Worm (Caenorhabditis elegans) whole organism, L4 larva: ENCODE data around the gene moc-6.

Source experiments
- F44E2.7 ChIP-seq: fragments of 200-800 bp; sonication (Bioruptor generic); IDR thresholded peaks from 2 replicates; pipeline ENCODE4 v2.1.2; 2022; ENCODE audit warnings: missing genetic modification characterization, missing compliant biosample characterization
- R02D3.7 ChIP-seq: fragments of 150-350 bp; sonication (generic microtip); optimal IDR thresholded peaks from 3 replicates; lab custom pipeline; 2014; ENCODE audit warnings: missing biosample characterization, missing genetic modification characterization
- ZK546.5 ChIP-seq, 2 experiments: sonication (generic microtip); optimal IDR thresholded peaks; 2 replicates each; lab custom pipeline; 2017; ENCODE audit warnings: missing biosample characterization in 2 of 2, missing genetic modification characterization in 2 of 2
- ces-1 ChIP-seq: fragments of 150-350 bp; sonication (generic microtip); optimal IDR thresholded peaks from 4 replicates; lab custom pipeline; 2014; ENCODE audit warnings: missing biosample characterization, missing genetic modification reagents, missing genetic modification characterization
- dpl-1 ChIP-seq: fragments of 150-350 bp; optimal IDR thresholded peaks from 2 replicates; lab custom pipeline; 2014; ENCODE audit warnings: missing biosample characterization, missing genetic modification reagents, missing genetic modification characterization
- dve-1 ChIP-seq: sonication (generic microtip); optimal IDR thresholded peaks from 2 replicates; lab custom pipeline; 2017; ENCODE audit warnings: antibody characterized with exemption, mild to moderate bottlenecking, missing genetic modification characterization, missing compliant biosample characterization; ENCODE audit not compliant: insufficient read depth
- hlh-11 ChIP-seq: fragments of 200-800 bp; sonication (Bioruptor generic); optimal IDR thresholded peaks from 2 replicates; lab custom pipeline; 2018; ENCODE audit warnings: mild to moderate bottlenecking, missing genetic modification characterization, missing compliant biosample characterization
- mep-1 ChIP-seq: fragments of 150-350 bp; sonication (generic microtip); optimal IDR thresholded peaks from 3 replicates; lab custom pipeline; 2014; ENCODE audit warnings: missing biosample characterization, missing genetic modification characterization
- nhr-11 ChIP-seq: fragments of 150-350 bp; optimal IDR thresholded peaks from 2 replicates; lab custom pipeline; 2014; ENCODE audit warnings: missing biosample characterization, missing genetic modification characterization
- nhr-237 ChIP-seq: sonication (generic microtip); optimal IDR thresholded peaks from 2 replicates; lab custom pipeline; 2017; ENCODE audit warnings: missing biosample characterization, missing genetic modification characterization
- nhr-25 ChIP-seq: sonication (generic microtip); optimal IDR thresholded peaks from 2 replicates; lab custom pipeline; 2017; ENCODE audit warnings: missing genetic modification characterization, mild to moderate bottlenecking, missing compliant biosample characterization, antibody characterized with exemption, moderate library complexity, borderline replicate concordance; ENCODE audit not compliant: insufficient read depth
- nhr-6 ChIP-seq: fragments of 150-350 bp; optimal IDR thresholded peaks from 2 replicates; lab custom pipeline; 2014; ENCODE audit warnings: missing biosample characterization, missing genetic modification characterization
- unc-39 ChIP-seq: sonication (generic microtip); optimal IDR thresholded peaks from 2 replicates; lab custom pipeline; 2017; ENCODE audit warnings: missing biosample characterization, missing genetic modification characterization
- unc-62 ChIP-seq, 3 experiments: fragments of 150-350 bp in 1 of 3; sonication (generic microtip); optimal IDR thresholded peaks in 2 of 3; peaks in 1 of 3; 1 replicate in 1 of 3; 2 replicates in 2 of 3; lab custom pipeline; 2014 to 2017; ENCODE audit warnings: missing biosample characterization in 3 of 3, missing genetic modification characterization in 3 of 3, missing genetic modification reagents in 3 of 3, missing genotype in 1 of 3

DNA sequence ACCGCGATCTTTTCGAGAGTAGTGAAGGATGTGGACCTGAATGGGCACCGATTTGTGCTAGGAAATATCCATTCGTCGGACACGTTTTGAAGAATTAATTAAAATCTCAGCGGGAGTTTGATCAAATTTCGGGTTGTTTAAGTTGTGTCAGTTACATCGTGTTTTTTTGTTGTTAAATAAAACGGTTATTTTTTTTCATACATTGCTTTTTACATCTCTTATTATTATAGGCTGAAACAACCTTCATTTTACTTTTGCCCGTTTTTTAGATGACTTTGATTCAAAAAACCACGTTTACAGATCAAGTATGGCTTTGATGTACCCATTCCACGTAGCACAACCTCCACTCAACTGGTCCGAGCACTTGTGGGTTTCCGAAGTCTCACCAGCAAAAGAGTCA lies 22.7 kb upstream of the moc-6 start, which contains the start of gene emb-1:
- TF ChIP-seq F44E2.7 (no peak), ZK546.5 (tag; optimal IDR thresholded peaks at IDR 0.05; lab: Kevin White, UChicago) (no peak), nhr-237 (tag; lab: Kevin White, UChicago) (no peak), R02D3.7 (tag; lab: Kevin White, UChicago) (no peak), unc-39 (tag; lab: Kevin White, UChicago) (no peak), unc-62 (GFP tag; optimal IDR thresholded peaks at IDR 0.05 in 1 of 2; lab: Kevin White, UChicago) (no peak), unc-62 (tag; optimal IDR thresholded peaks at IDR 0.05; lab: Kevin White, UChicago) (no peak), dpl-1 (GFP tag; lab: Kevin White, UChicago) (no peak), ces-1 (no peak), hlh-11 (tag; lab: Kevin White, UChicago) (no peak), mep-1 (no peak), nhr-25 (tag; lab: Kevin White, UChicago) (no peak), nhr-11 (tag; lab: Kevin White, UChicago) (no peak), dve-1 (no peak), nhr-6 (tag; lab: Kevin White, UChicago) (no peak)
